Worm (Caenorhabditis elegans) whole organism, L4 larva: ENCODE data around the gene fbxb-83.

Experiments used
- aha-1 ChIP-seq: fragments of 150-350 bp; peaks from one replicate; lab custom pipeline; 2014; ENCODE audit warnings: missing biosample characterization, missing genetic modification characterization
- ceh-32 ChIP-seq: sonication (generic microtip); optimal IDR thresholded peaks from 2 replicates; lab custom pipeline; 2016; ENCODE audit warnings: mild to moderate bottlenecking, missing genetic modification characterization, missing compliant biosample characterization; ENCODE audit not compliant: poor library complexity
- ces-1 ChIP-seq: fragments of 150-350 bp; sonication (generic microtip); optimal IDR thresholded peaks from 4 replicates; lab custom pipeline; 2014; ENCODE audit warnings: missing biosample characterization, missing genetic modification reagents, missing genetic modification characterization
- fos-1 ChIP-seq: fragments of 150-350 bp; optimal IDR thresholded peaks from 2 replicates; lab custom pipeline; 2014; ENCODE audit warnings: missing biosample characterization, missing genetic modification characterization
- hlh-30 ChIP-seq: sonication (generic microtip); optimal IDR thresholded peaks from 2 replicates; lab custom pipeline; 2017; ENCODE audit warnings: antibody characterized with exemption, mild to moderate bottlenecking, missing genetic modification characterization, missing compliant biosample characterization; ENCODE audit not compliant: insufficient read depth
- lin-39 ChIP-seq: fragments of 150-350 bp; optimal IDR thresholded peaks from 2 replicates; lab custom pipeline; 2014; ENCODE audit warnings: missing biosample characterization, missing genetic modification reagents, missing genetic modification characterization
- nhr-25 ChIP-seq: sonication (generic microtip); optimal IDR thresholded peaks from 2 replicates; lab custom pipeline; 2017; ENCODE audit warnings: missing genetic modification characterization, mild to moderate bottlenecking, missing compliant biosample characterization, antibody characterized with exemption, moderate library complexity, borderline replicate concordance; ENCODE audit not compliant: insufficient read depth
- pha-4 ChIP-seq, 2 experiments: fragments of 150-350 bp in 1 of 2; fragments of 200-800 bp in 1 of 2; sonication (Bioruptor generic) in 1 of 2; IDR thresholded peaks in 1 of 2; optimal IDR thresholded peaks in 1 of 2; 2 replicates each; pipeline versions ENCODE4 v1.3.6 to Lab custom; 2014 to 2022; ENCODE audit warnings: missing genetic modification characterization in 2 of 2, missing genetic modification reagents in 2 of 2, missing biosample characterization in 1 of 2, missing compliant biosample characterization in 1 of 2
- spr-1 ChIP-seq: sonication (generic microtip); optimal IDR thresholded peaks from 2 replicates; lab custom pipeline; 2016; ENCODE audit warnings: mild to moderate bottlenecking, missing genetic modification characterization, missing compliant biosample characterization
- unc-62 ChIP-seq, 3 experiments: fragments of 150-350 bp in 1 of 3; sonication (generic microtip); optimal IDR thresholded peaks in 2 of 3; peaks in 1 of 3; 1 replicate in 1 of 3; 2 replicates in 2 of 3; lab custom pipeline; 2014 to 2017; ENCODE audit warnings: missing biosample characterization in 3 of 3, missing genetic modification characterization in 3 of 3, missing genetic modification reagents in 3 of 3, missing genotype in 1 of 3

DNA sequence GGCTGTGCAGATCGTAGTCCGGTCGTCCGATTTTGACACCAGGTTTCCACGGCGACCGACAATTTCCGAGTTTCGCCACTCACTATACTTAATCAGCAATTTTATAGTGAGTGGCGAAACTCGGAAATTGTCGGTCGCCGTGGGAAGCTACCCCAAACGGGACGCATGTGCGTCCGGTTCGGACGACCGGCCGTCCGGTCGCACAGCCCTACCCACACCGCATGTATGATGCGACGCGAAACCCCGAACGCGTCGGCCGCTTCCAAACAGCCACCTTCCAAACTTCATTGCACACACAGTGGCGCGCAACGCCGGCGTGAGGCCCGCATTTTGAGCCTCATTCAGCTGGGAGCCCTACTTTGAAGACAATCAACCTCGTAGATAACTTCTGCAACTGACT is 6.1 kb upstream of the fbxb-83 start:
- TF ChIP-seq hlh-30 (tag; lab: Kevin White, UChicago): no peak
- TF ChIP-seq pha-4 (GFP tag; IDR thresholded peaks at IDR 0.05; lab: Robert Waterston, UW): no peak
- TF ChIP-seq pha-4 (tag; optimal IDR thresholded peaks at IDR 0.05; lab: Kevin White, UChicago): no peak
- TF ChIP-seq aha-1: no peak
- no peak for TF ChIP-seq lin-39
- TF ChIP-seq ces-1 (GFP tag; lab: Kevin White, UChicago): no peak
- no peak for TF ChIP-seq ceh-32 (tag; lab: Kevin White, UChicago)
- no peak for TF ChIP-seq unc-62 (GFP tag; optimal IDR thresholded peaks at IDR 0.05 in 1 of 2; lab: Kevin White, UChicago)
- no peak for TF ChIP-seq unc-62 (tag; optimal IDR thresholded peaks at IDR 0.05; lab: Kevin White, UChicago)
- TF ChIP-seq fos-1: no peak
- no peak for TF ChIP-seq nhr-25 (tag; lab: Kevin White, UChicago)
- no peak for TF ChIP-seq spr-1 (tag; lab: Kevin White, UChicago)
